Worm (Caenorhabditis elegans) whole organism, late embryonic: Measurements from ENCODE around the gene rpb-8.
A peak's percentile ranks its signal among the peaks of the same experiment; 100 is the strongest.

ENCODE experiments used
- C38D4.7 ChIP-seq: fragments of 200-800 bp; sonication (Bioruptor generic); optimal IDR thresholded peaks from 2 replicates; lab custom pipeline; 2018; ENCODE audit warnings: mild to moderate bottlenecking, missing genetic modification characterization, moderate library complexity, missing compliant biosample characterization
- K02D7.2 ChIP-seq: sonication (generic microtip); optimal IDR thresholded peaks from 2 replicates; lab custom pipeline; 2017; ENCODE audit warnings: mild to moderate bottlenecking, missing genetic modification characterization, missing compliant biosample characterization
- Y22D7AL.16 ChIP-seq: sonication (generic microtip); optimal IDR thresholded peaks from 2 replicates; lab custom pipeline; 2016; ENCODE audit warnings: missing genetic modification characterization, missing compliant biosample characterization
- ahr-1 ChIP-seq: sonication (generic microtip); optimal IDR thresholded peaks from 2 replicates; lab custom pipeline; 2016; ENCODE audit warnings: missing genetic modification characterization, missing compliant biosample characterization
- ama-1 ChIP-seq: fragments of 150-350 bp; optimal IDR thresholded peaks from 2 replicates; lab custom pipeline; 2014
- ceh-14 ChIP-seq: sonication (generic microtip); optimal IDR thresholded peaks from 2 replicates; lab custom pipeline; 2016; ENCODE audit warnings: missing genotype, missing genetic modification characterization, missing compliant biosample characterization
- ceh-18 ChIP-seq: sonication (generic microtip); optimal IDR thresholded peaks from 2 replicates; lab custom pipeline; 2016; ENCODE audit warnings: missing genetic modification characterization, missing compliant biosample characterization
- ceh-2 ChIP-seq: sonication (generic microtip); optimal IDR thresholded peaks from 2 replicates; lab custom pipeline; 2016; ENCODE audit warnings: missing genotype, missing genetic modification characterization, missing compliant biosample characterization
- ceh-24 ChIP-seq: sonication (generic microtip); optimal IDR thresholded peaks from 2 replicates; lab custom pipeline; 2016; ENCODE audit warnings: mild to moderate bottlenecking, missing genetic modification characterization, missing compliant biosample characterization
- ceh-30 ChIP-seq: fragments of 150-350 bp; optimal IDR thresholded peaks from 2 replicates; lab custom pipeline; 2014; ENCODE audit warnings: missing biosample characterization, missing genetic modification characterization
- ceh-34 ChIP-seq: sonication (generic microtip); optimal IDR thresholded peaks from 2 replicates; lab custom pipeline; 2016; ENCODE audit warnings: mild to moderate bottlenecking, missing genetic modification characterization, missing compliant biosample characterization
- ceh-45 ChIP-seq: fragments of 200-800 bp; sonication (Bioruptor generic); IDR thresholded peaks from 2 replicates; pipeline ENCODE4 v1.3.6; 2022; ENCODE audit warnings: missing genetic modification reagents, missing genetic modification characterization, missing compliant biosample characterization
- ceh-48 ChIP-seq: sonication (generic microtip); optimal IDR thresholded peaks from 2 replicates; lab custom pipeline; 2016; ENCODE audit warnings: missing genetic modification characterization, inconsistent platforms, missing compliant biosample characterization
- ceh-6 ChIP-seq: fragments of 200-800 bp; sonication (Bioruptor generic); optimal IDR thresholded peaks from 2 replicates; lab custom pipeline; 2018; ENCODE audit warnings: mild to moderate bottlenecking, missing genetic modification characterization, missing compliant biosample characterization
- ceh-9 ChIP-seq: sonication (generic microtip); optimal IDR thresholded peaks from 2 replicates; lab custom pipeline; 2016; ENCODE audit warnings: mild to moderate bottlenecking, missing genetic modification characterization, inconsistent platforms, missing compliant biosample characterization
- che-1 ChIP-seq: sonication (generic microtip); optimal IDR thresholded peaks from 2 replicates; lab custom pipeline; 2016; ENCODE audit warnings: mild to moderate bottlenecking, missing genetic modification characterization, missing compliant biosample characterization
- dmd-4 ChIP-seq: sonication (generic microtip); optimal IDR thresholded peaks from 2 replicates; lab custom pipeline; 2016; ENCODE audit warnings: borderline replicate concordance, missing genetic modification characterization, missing compliant biosample characterization
- dve-1 ChIP-seq: sonication (generic microtip); optimal IDR thresholded peaks from 2 replicates; lab custom pipeline; 2017; ENCODE audit warnings: antibody characterized with exemption, mild to moderate bottlenecking, missing genetic modification characterization, missing compliant biosample characterization
- elt-2 ChIP-seq: sonication (generic microtip); optimal IDR thresholded peaks from 2 replicates; lab custom pipeline; 2016; ENCODE audit warnings: missing genetic modification reagents, missing genetic modification characterization, missing compliant biosample characterization
- elt-4 ChIP-seq: sonication (generic microtip); optimal IDR thresholded peaks from 2 replicates; lab custom pipeline; 2016; ENCODE audit warnings: missing genetic modification characterization, missing compliant biosample characterization
- ets-4 ChIP-seq: sonication (generic microtip); optimal IDR thresholded peaks from 2 replicates; lab custom pipeline; 2016; ENCODE audit warnings: missing genetic modification characterization, missing compliant biosample characterization
- eyg-1 ChIP-seq: sonication (generic microtip); optimal IDR thresholded peaks from 2 replicates; lab custom pipeline; 2016; ENCODE audit warnings: missing genotype, missing genetic modification characterization, missing compliant biosample characterization
- gmeb-2 ChIP-seq: sonication (generic microtip); optimal IDR thresholded peaks from 2 replicates; lab custom pipeline; 2016; ENCODE audit warnings: missing genetic modification characterization, inconsistent platforms, missing compliant biosample characterization
- hlh-15 ChIP-seq: sonication (generic microtip); optimal IDR thresholded peaks from 2 replicates; lab custom pipeline; 2016; ENCODE audit warnings: missing genetic modification characterization, missing compliant biosample characterization
- hlh-6 ChIP-seq: sonication (generic microtip); optimal IDR thresholded peaks from 2 replicates; lab custom pipeline; 2016; ENCODE audit warnings: missing genotype, missing genetic modification characterization, missing compliant biosample characterization
- lim-6 ChIP-seq: sonication (generic microtip); optimal IDR thresholded peaks from 2 replicates; lab custom pipeline; 2016; ENCODE audit warnings: missing genetic modification characterization, missing compliant biosample characterization
- lin-11 ChIP-seq: fragments of 200-800 bp; sonication (Bioruptor generic); optimal IDR thresholded peaks from 2 replicates; lab custom pipeline; 2018; ENCODE audit warnings: mild to moderate bottlenecking, missing genetic modification characterization, missing compliant biosample characterization
- mec-3 ChIP-seq: sonication (generic microtip); optimal IDR thresholded peaks from 2 replicates; lab custom pipeline; 2016; ENCODE audit warnings: borderline replicate concordance, missing genetic modification characterization, missing compliant biosample characterization
- nfya-1 ChIP-seq: sonication (generic microtip); optimal IDR thresholded peaks from 2 replicates; lab custom pipeline; 2017; ENCODE audit warnings: missing genetic modification characterization, mild to moderate bottlenecking, missing compliant biosample characterization, antibody characterized with exemption, moderate library complexity
- nhr-232 ChIP-seq: sonication (generic microtip); optimal IDR thresholded peaks from 2 replicates; lab custom pipeline; 2016; ENCODE audit warnings: missing genetic modification characterization, missing compliant biosample characterization
- npax-4 ChIP-seq: sonication (generic microtip); optimal IDR thresholded peaks from 2 replicates; lab custom pipeline; 2016; ENCODE audit warnings: missing genetic modification characterization, missing compliant biosample characterization
- pat-9 ChIP-seq: fragments of 200-800 bp; sonication (Bioruptor generic); optimal IDR thresholded peaks from 2 replicates; lab custom pipeline; 2018; ENCODE audit warnings: mild to moderate bottlenecking, missing genetic modification characterization, moderate library complexity, missing compliant biosample characterization
- pax-1 ChIP-seq: fragments of 150-350 bp; optimal IDR thresholded peaks from 2 replicates; lab custom pipeline; 2014; ENCODE audit warnings: missing biosample characterization, missing genetic modification characterization
- pha-4 ChIP-seq: fragments of 150-350 bp; optimal IDR thresholded peaks from 2 replicates; lab custom pipeline; 2018; ENCODE audit warnings: missing biosample characterization, missing genetic modification reagents, missing genetic modification characterization
- pros-1 ChIP-seq: fragments of 150-350 bp; optimal IDR thresholded peaks from 2 replicates; lab custom pipeline; 2014; ENCODE audit warnings: missing biosample characterization, missing genetic modification reagents, missing genetic modification characterization
- ref-2 ChIP-seq: sonication (generic microtip); optimal IDR thresholded peaks from 2 replicates; lab custom pipeline; 2016; ENCODE audit warnings: missing genetic modification characterization, missing compliant biosample characterization
- tbx-2 ChIP-seq: sonication (generic microtip); optimal IDR thresholded peaks from 2 replicates; lab custom pipeline; 2016; ENCODE audit warnings: missing genetic modification characterization, missing compliant biosample characterization
- tbx-7 ChIP-seq: sonication (generic microtip); optimal IDR thresholded peaks from 2 replicates; lab custom pipeline; 2016; ENCODE audit warnings: missing genotype, missing genetic modification characterization, missing compliant biosample characterization
- unc-3 ChIP-seq, 2 experiments: fragments of 200-800 bp in 1 of 2; sonication (Bioruptor generic) in 1 of 2; sonication (generic microtip) in 1 of 2; conservative IDR thresholded peaks in 1 of 2; optimal IDR thresholded peaks in 1 of 2; 2 replicates each; pipeline versions ENCODE4 v1.3.6 to Lab custom; 2016 to 2022; ENCODE audit warnings: missing compliant biosample characterization in 2 of 2, missing genetic modification characterization in 2 of 2, missing genetic modification reagents in 1 of 2
- unc-42 ChIP-seq: sonication (generic microtip); optimal IDR thresholded peaks from 2 replicates; lab custom pipeline; 2016; ENCODE audit warnings: missing genotype, missing genetic modification characterization, missing compliant biosample characterization
- unc-86 ChIP-seq: sonication (generic microtip); optimal IDR thresholded peaks from 2 replicates; lab custom pipeline; 2016; ENCODE audit warnings: missing genetic modification characterization, missing compliant biosample characterization
- zip-5 ChIP-seq: sonication (generic microtip); optimal IDR thresholded peaks from 2 replicates; lab custom pipeline; 2016; ENCODE audit warnings: missing genetic modification characterization, missing compliant biosample characterization
- ztf-16 ChIP-seq: sonication (generic microtip); optimal IDR thresholded peaks from 2 replicates; lab custom pipeline; 2017; ENCODE audit warnings: missing genetic modification characterization, missing compliant biosample characterization

Gene rpb-8

DNA sequence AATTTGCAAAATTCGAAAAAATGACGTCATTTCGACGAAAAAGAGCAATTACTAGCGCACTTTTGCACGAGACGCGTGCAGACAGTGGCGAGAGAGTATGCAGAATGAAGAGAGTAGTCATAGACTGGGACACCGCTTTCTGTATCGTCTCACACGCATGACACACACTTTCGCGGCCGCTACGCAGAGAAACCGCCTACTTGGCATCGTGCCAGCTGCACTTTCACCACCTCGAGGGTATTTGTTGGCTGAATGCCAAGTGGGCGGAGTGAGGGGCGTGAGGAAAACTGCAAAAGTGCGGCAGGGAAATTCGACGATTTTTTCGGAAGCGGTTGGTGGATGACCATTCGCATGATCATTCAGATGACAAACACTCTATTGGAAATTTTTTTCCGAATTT is 18.1 kb downstream of the rpb-8 start (continued):
- TF ChIP-seq nfya-1 (tag; lab: Kevin White, UChicago), result peak; percentile 97
- no peak for TF ChIP-seq C38D4.7 (GFP tag; lab: Kevin White, UChicago)
- no peak for TF ChIP-seq ama-1
- TF ChIP-seq ceh-2, result peak; percentile 70
- TF ChIP-seq pat-9 (tag; lab: Kevin White, UChicago), result peak; percentile 46
- peak; percentile 96 for TF ChIP-seq ref-2
- TF ChIP-seq pros-1, result peak; percentile 92
- TF ChIP-seq elt-2 (tag; lab: Kevin White, UChicago), result peak; percentile 70
- TF ChIP-seq eyg-1, result peak; percentile 25
- peak; percentile 98 for TF ChIP-seq tbx-2
- TF ChIP-seq ceh-18 (tag; lab: Kevin White, UChicago), result peak; percentile 99
- peak; percentile 37 for TF ChIP-seq hlh-6 (tag; lab: Kevin White, UChicago)
- TF ChIP-seq pax-1 (tag; lab: Kevin White, UChicago), result peak; percentile 45
- TF ChIP-seq ceh-9 (tag; lab: Kevin White, UChicago), result no peak
- no peak for TF ChIP-seq K02D7.2
- TF ChIP-seq unc-86, result peak; percentile 54
- TF ChIP-seq ceh-48 (tag; lab: Kevin White, UChicago), result peak; percentile 23

DNA sequence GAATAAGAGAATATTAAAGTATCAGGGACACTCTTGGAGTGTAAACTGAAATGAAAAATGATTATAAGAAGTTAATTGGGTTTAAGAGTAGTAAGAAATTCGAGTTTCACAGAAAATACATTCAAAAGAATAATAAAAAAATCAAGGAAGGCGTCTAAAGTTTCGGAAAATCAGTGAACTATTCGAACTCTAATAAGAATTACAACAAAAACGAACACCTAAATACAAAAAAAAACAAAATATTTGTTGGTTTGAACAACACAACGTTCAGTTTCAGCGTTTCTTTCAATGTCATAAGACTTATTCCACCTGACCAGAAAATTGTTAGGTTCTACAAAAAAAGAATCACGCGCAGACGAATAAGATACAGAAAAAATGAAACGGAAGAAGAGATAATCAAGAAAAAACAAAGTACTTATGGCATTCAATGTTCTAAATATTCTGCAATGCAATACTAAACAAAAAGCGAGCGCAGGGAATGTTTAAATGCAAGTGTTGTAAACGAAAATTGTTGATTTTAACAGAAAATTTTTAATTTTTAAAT is 18.7 kb downstream of the rpb-8 start, which contains the start of gene nhl-2:
nhl-2 (minus strand) TSS at position 51 of the 544 bp plus-strand sequence.
- TF ChIP-seq hlh-15 (tag; lab: Kevin White, UChicago) (no peak), dmd-4 (no peak), ztf-16 (tag; lab: Kevin White, UChicago) (no peak), gmeb-2 (tag; lab: Kevin White, UChicago) (no peak), elt-2 (tag; lab: Kevin White, UChicago) (no peak), ceh-34 (tag; lab: Kevin White, UChicago) (no peak), nhr-232 (no peak), pha-4 (tag; lab: Kevin White, UChicago) (no peak), ama-1 (no peak), lin-11 (tag; lab: Kevin White, UChicago) (no peak), ceh-24 (no peak)

DNA sequence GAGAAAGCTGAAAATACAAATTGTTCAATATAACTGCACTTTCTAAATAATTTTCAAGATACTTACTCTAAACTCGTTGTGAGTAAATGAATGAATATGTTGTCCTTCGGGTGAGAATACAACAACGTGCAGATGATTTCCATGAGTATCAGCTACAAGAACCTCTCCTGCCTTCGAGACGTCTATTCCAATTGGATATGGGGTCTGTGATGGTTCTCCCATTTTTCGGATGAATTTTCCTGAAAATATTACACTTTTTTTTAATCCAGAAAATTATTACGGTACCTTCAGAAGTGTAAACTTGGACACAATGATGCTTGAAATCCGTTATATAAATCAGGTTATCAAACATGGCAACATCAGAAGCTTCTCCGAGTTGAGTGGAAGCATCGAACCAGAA is 22.5 kb downstream of the rpb-8 start:
- TF ChIP-seq tbx-2 (no peak), zip-5 (tag; lab: Kevin White, UChicago) (no peak), K02D7.2 (no peak), ceh-6 (GFP tag; lab: Kevin White, UChicago) (no peak), ceh-30 (no peak), eyg-1 (no peak), npax-4 (no peak), pax-1 (tag; lab: Kevin White, UChicago) (no peak), ztf-16 (tag; lab: Kevin White, UChicago) (no peak), dve-1 (tag; lab: Kevin White, UChicago) (no peak), unc-3 (GFP tag; conservative IDR thresholded peaks at IDR 0.05; lab: Robert Waterston, UW) (no peak), unc-3 (tag; optimal IDR thresholded peaks at IDR 0.05; lab: Kevin White, UChicago) (no peak), ama-1 (no peak), ceh-45 (GFP tag; lab: Robert Waterston, UW) (no peak), che-1 (tag; lab: Kevin White, UChicago) (no peak), ceh-14 (tag; lab: Kevin White, UChicago) (no peak), hlh-15 (tag; lab: Kevin White, UChicago) (no peak), pat-9 (tag; lab: Kevin White, UChicago) (no peak), ahr-1 (tag; lab: Kevin White, UChicago) (no peak), elt-4 (tag; lab: Kevin White, UChicago) (no peak), C38D4.7 (GFP tag; lab: Kevin White, UChicago) (no peak)

DNA sequence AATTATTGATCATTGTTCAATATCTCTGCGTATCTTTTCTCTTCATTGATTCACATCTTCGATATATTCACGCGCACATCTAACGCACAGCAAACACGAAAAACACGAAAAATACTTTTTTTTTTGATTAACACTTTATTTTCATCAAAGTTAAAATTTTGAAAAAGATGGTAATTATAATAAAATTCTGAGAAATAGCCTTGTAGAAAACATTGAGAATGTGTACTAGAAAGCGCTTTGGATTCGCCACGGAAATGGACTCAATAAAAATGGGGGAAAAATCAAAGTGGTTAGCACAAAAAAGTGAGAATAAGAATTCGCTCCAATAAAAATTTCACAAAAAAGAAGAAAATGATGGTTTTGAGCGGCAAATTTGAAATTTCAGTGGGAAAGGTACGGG is 24.3 kb downstream of the rpb-8 start, which contains the start of gene F26F4.6:
F26F4.6 (minus strand) TSS at position 101 of the 400 bp plus-strand sequence.
- no peak for TF ChIP-seq lim-6
- no peak for TF ChIP-seq pax-1 (tag; lab: Kevin White, UChicago)
- no peak for TF ChIP-seq unc-42 (tag; lab: Kevin White, UChicago)
- no peak for TF ChIP-seq mec-3 (tag; lab: Kevin White, UChicago)
- no peak for TF ChIP-seq tbx-7 (tag; lab: Kevin White, UChicago)
- no peak for TF ChIP-seq Y22D7AL.16 (tag; lab: Kevin White, UChicago)
- TF ChIP-seq ets-4 (tag; lab: Kevin White, UChicago), result no peak
- no peak for TF ChIP-seq K02D7.2
- TF ChIP-seq, all 69 proteins: peak for 0
